Worm (Caenorhabditis elegans) whole organism, L4 larva: Measurements from ENCODE around the gene ZK792.12.

Experiments
- F10B5.3 ChIP-seq: sonication (generic microtip); optimal IDR thresholded peaks from 2 replicates; lab custom pipeline; 2016; ENCODE audit warnings: mild to moderate bottlenecking, missing genetic modification characterization, missing compliant biosample characterization
- T26A8.4 ChIP-seq: fragments of 200-800 bp; sonication (Bioruptor generic); IDR thresholded peaks from 2 replicates; pipeline ENCODE4 v1.3.6; 2022; ENCODE audit warnings: missing genetic modification characterization, missing compliant biosample characterization
- Y105C5A.15 ChIP-seq: fragments of 200-800 bp; sonication (Bioruptor generic); IDR thresholded peaks from 2 replicates; pipeline ENCODE4 v1.3.6; 2022; ENCODE audit warnings: missing genetic modification characterization, missing compliant biosample characterization
- Y48G9A.11 ChIP-seq: fragments of 200-800 bp; sonication (Bioruptor generic); IDR thresholded peaks from 2 replicates; pipeline ENCODE4 v1.3.6; 2022; ENCODE audit warnings: missing genetic modification reagents, missing genetic modification characterization, missing compliant biosample characterization
- Y75B8A.6 ChIP-seq: fragments of 200-800 bp; sonication (Bioruptor generic); IDR thresholded peaks from 2 replicates; pipeline ENCODE4 v1.3.6; 2022; ENCODE audit warnings: missing genetic modification reagents, missing genetic modification characterization, missing compliant biosample characterization
- ZK337.2 ChIP-seq: fragments of 200-800 bp; sonication (Bioruptor generic); IDR thresholded peaks from 2 replicates; pipeline ENCODE4 v1.3.6; 2022; ENCODE audit warnings: missing genetic modification reagents, missing genetic modification characterization, missing compliant biosample characterization
- aha-1 ChIP-seq: fragments of 150-350 bp; peaks from one replicate; lab custom pipeline; 2014; ENCODE audit warnings: missing biosample characterization, missing genetic modification characterization
- ama-1 ChIP-seq: fragments of 150-350 bp; optimal IDR thresholded peaks from 2 replicates; lab custom pipeline; 2014; ENCODE audit warnings: inconsistent platforms, mixed read lengths
- arid-1 ChIP-seq: fragments of 200-800 bp; sonication (Bioruptor generic); conservative IDR thresholded peaks from 2 replicates; pipeline ENCODE4 v1.3.6; 2022; ENCODE audit warnings: missing genetic modification reagents, missing genetic modification characterization, missing compliant biosample characterization
- attf-4 ChIP-seq: sonication (generic microtip); optimal IDR thresholded peaks from 3 replicates; lab custom pipeline; 2017; ENCODE audit warnings: missing biosample characterization, missing genetic modification characterization
- ceh-32 ChIP-seq: sonication (generic microtip); optimal IDR thresholded peaks from 2 replicates; lab custom pipeline; 2016; ENCODE audit warnings: mild to moderate bottlenecking, missing genetic modification characterization, missing compliant biosample characterization; ENCODE audit not compliant: poor library complexity
- ceh-82 ChIP-seq: sonication (generic microtip); optimal IDR thresholded peaks from 2 replicates; lab custom pipeline; 2017; ENCODE audit warnings: missing biosample characterization, missing genetic modification characterization
- ctbp-1 ChIP-seq: fragments of 200-800 bp; sonication (Bioruptor generic); IDR thresholded peaks from 2 replicates; pipeline ENCODE4 v1.3.6; 2022; ENCODE audit warnings: missing genetic modification reagents, missing genetic modification characterization, missing compliant biosample characterization
- daf-8 ChIP-seq: fragments of 200-800 bp; sonication (Bioruptor generic); IDR thresholded peaks from 2 replicates; pipeline ENCODE4 v1.3.6; 2022; ENCODE audit warnings: missing genetic modification characterization, missing compliant biosample characterization
- dmd-6 ChIP-seq: fragments of 200-800 bp; sonication (Bioruptor generic); IDR thresholded peaks from 2 replicates; pipeline ENCODE4 v1.3.6; 2022; ENCODE audit warnings: missing genetic modification reagents, missing genetic modification characterization, missing compliant biosample characterization
- dmd-8 ChIP-seq: fragments of 200-800 bp; sonication (Bioruptor generic); IDR thresholded peaks from 2 replicates; pipeline ENCODE4 v1.3.6; 2022; ENCODE audit warnings: missing genetic modification characterization, missing compliant biosample characterization
- dpl-1 ChIP-seq: fragments of 150-350 bp; optimal IDR thresholded peaks from 2 replicates; lab custom pipeline; 2014; ENCODE audit warnings: missing biosample characterization, missing genetic modification reagents, missing genetic modification characterization
- dve-1 ChIP-seq: sonication (generic microtip); optimal IDR thresholded peaks from 2 replicates; lab custom pipeline; 2017; ENCODE audit warnings: antibody characterized with exemption, mild to moderate bottlenecking, missing genetic modification characterization, missing compliant biosample characterization; ENCODE audit not compliant: insufficient read depth
- egl-27 ChIP-seq: sonication (generic microtip); optimal IDR thresholded peaks from 3 replicates; lab custom pipeline; 2017; ENCODE audit warnings: missing biosample characterization, missing genetic modification reagents, missing genetic modification characterization
- egl-43 ChIP-seq: fragments of 200-800 bp; sonication (Bioruptor generic); IDR thresholded peaks from 2 replicates; pipeline ENCODE4 v1.3.6; 2022; ENCODE audit warnings: missing genetic modification reagents, missing genetic modification characterization, missing compliant biosample characterization
- gei-8 ChIP-seq: fragments of 200-800 bp; sonication (Bioruptor generic); optimal IDR thresholded peaks from 2 replicates; lab custom pipeline; 2018; ENCODE audit warnings: mild to moderate bottlenecking, missing genetic modification characterization, missing compliant biosample characterization
- hif-1 ChIP-seq, 2 experiments: sonication (generic microtip); optimal IDR thresholded peaks; 2 replicates each; lab custom pipeline; 2016 to 2017; ENCODE audit warnings: missing compliant biosample characterization in 2 of 2, missing genetic modification characterization in 2 of 2, missing genetic modification reagents in 2 of 2, missing genotype in 2 of 2, mild to moderate bottlenecking in 1 of 2
- hlh-11 ChIP-seq: fragments of 200-800 bp; sonication (Bioruptor generic); optimal IDR thresholded peaks from 2 replicates; lab custom pipeline; 2018; ENCODE audit warnings: mild to moderate bottlenecking, missing genetic modification characterization, missing compliant biosample characterization
- hmg-1.1 ChIP-seq: fragments of 200-800 bp; sonication (Bioruptor generic); IDR thresholded peaks from 2 replicates; pipeline ENCODE4 v1.3.6; 2022; ENCODE audit warnings: missing genetic modification reagents, missing genetic modification characterization, missing compliant biosample characterization
- lim-7 ChIP-seq: fragments of 200-800 bp; sonication (Bioruptor generic); IDR thresholded peaks from 2 replicates; pipeline ENCODE4 v1.3.6; 2022; ENCODE audit warnings: missing genetic modification characterization, missing compliant biosample characterization
- lin-15B ChIP-seq: fragments of 150-350 bp; sonication (generic microtip); optimal IDR thresholded peaks from 3 replicates; lab custom pipeline; 2014; ENCODE audit warnings: missing biosample characterization, missing genetic modification characterization
- lin-38 ChIP-seq: fragments of 200-800 bp; sonication (Bioruptor generic); IDR thresholded peaks from 2 replicates; pipeline ENCODE4 v1.3.6; 2022; ENCODE audit warnings: missing genetic modification reagents, missing genetic modification characterization, missing compliant biosample characterization
- madf-9 ChIP-seq: fragments of 200-800 bp; sonication (Bioruptor generic); conservative IDR thresholded peaks from 2 replicates; pipeline ENCODE4 v1.3.6; 2022; ENCODE audit warnings: missing genetic modification reagents, missing genetic modification characterization, missing compliant biosample characterization
- mdt-29 ChIP-seq: fragments of 200-800 bp; sonication (Bioruptor generic); IDR thresholded peaks from 2 replicates; pipeline ENCODE4 v1.3.6; 2022; ENCODE audit warnings: missing genetic modification reagents, missing genetic modification characterization, missing compliant biosample characterization
- mes-2 ChIP-seq: sonication (generic microtip); optimal IDR thresholded peaks from 2 replicates; lab custom pipeline; 2016; ENCODE audit warnings: missing genotype, mild to moderate bottlenecking, missing genetic modification characterization, missing compliant biosample characterization; ENCODE audit not compliant: poor library complexity, severe bottlenecking
- nhr-10 ChIP-seq: fragments of 150-350 bp; optimal IDR thresholded peaks from 2 replicates; lab custom pipeline; 2014; ENCODE audit warnings: missing biosample characterization, missing genetic modification characterization
- nhr-102 ChIP-seq: sonication (generic microtip); optimal IDR thresholded peaks from 2 replicates; lab custom pipeline; 2016; ENCODE audit warnings: mild to moderate bottlenecking, missing genetic modification characterization, moderate library complexity, missing compliant biosample characterization
- nhr-111 ChIP-seq: fragments of 200-800 bp; sonication (Bioruptor generic); optimal IDR thresholded peaks from 2 replicates; lab custom pipeline; 2018; ENCODE audit warnings: mild to moderate bottlenecking, missing genetic modification characterization, missing compliant biosample characterization
- nhr-237 ChIP-seq: sonication (generic microtip); optimal IDR thresholded peaks from 2 replicates; lab custom pipeline; 2017; ENCODE audit warnings: missing biosample characterization, missing genetic modification characterization
- nhr-25 ChIP-seq: sonication (generic microtip); optimal IDR thresholded peaks from 2 replicates; lab custom pipeline; 2017; ENCODE audit warnings: missing genetic modification characterization, mild to moderate bottlenecking, missing compliant biosample characterization, antibody characterized with exemption, moderate library complexity, borderline replicate concordance; ENCODE audit not compliant: insufficient read depth
- nhr-28 ChIP-seq: fragments of 150-350 bp; optimal IDR thresholded peaks from 2 replicates; lab custom pipeline; 2014; ENCODE audit warnings: missing biosample characterization, missing genetic modification characterization
- nhr-41 ChIP-seq: fragments of 200-800 bp; sonication (Bioruptor generic); IDR thresholded peaks from 2 replicates; pipeline ENCODE4 v1.3.6; 2022; ENCODE audit warnings: missing genetic modification reagents, missing genetic modification characterization, missing compliant biosample characterization
- nhr-6 ChIP-seq: fragments of 150-350 bp; optimal IDR thresholded peaks from 2 replicates; lab custom pipeline; 2014; ENCODE audit warnings: missing biosample characterization, missing genetic modification characterization
- nhr-77 ChIP-seq: fragments of 150-350 bp; optimal IDR thresholded peaks from 2 replicates; lab custom pipeline; 2014; ENCODE audit warnings: missing biosample characterization, missing genetic modification characterization
- php-3 ChIP-seq: fragments of 200-800 bp; sonication (Bioruptor generic); IDR thresholded peaks from 2 replicates; pipeline ENCODE4 v1.3.6; 2022; ENCODE audit warnings: missing genetic modification reagents, missing genetic modification characterization, missing compliant biosample characterization
- sdz-12 ChIP-seq: fragments of 200-800 bp; sonication (Bioruptor generic); optimal IDR thresholded peaks from 2 replicates; lab custom pipeline; 2018; ENCODE audit warnings: mild to moderate bottlenecking, missing genetic modification characterization, missing compliant biosample characterization
- snpc-1.2 ChIP-seq: fragments of 200-800 bp; sonication (Bioruptor generic); IDR thresholded peaks from 2 replicates; pipeline ENCODE4 v1.3.6; 2022; ENCODE audit warnings: missing genetic modification reagents, missing genetic modification characterization, missing compliant biosample characterization
- unc-130 ChIP-seq: sonication (generic microtip); optimal IDR thresholded peaks from 2 replicates; lab custom pipeline; 2016; ENCODE audit warnings: missing genetic modification reagents, missing genetic modification characterization, missing compliant biosample characterization
- unc-62 ChIP-seq, 3 experiments: fragments of 150-350 bp in 1 of 3; sonication (generic microtip); optimal IDR thresholded peaks in 2 of 3; peaks in 1 of 3; 1 replicate in 1 of 3; 2 replicates in 2 of 3; lab custom pipeline; 2014 to 2017; ENCODE audit warnings: missing biosample characterization in 3 of 3, missing genetic modification characterization in 3 of 3, missing genetic modification reagents in 3 of 3, missing genotype in 1 of 3
- vab-7 ChIP-seq: fragments of 200-800 bp; sonication (Bioruptor generic); IDR thresholded peaks from 2 replicates; pipeline ENCODE4 v1.3.6; 2022; ENCODE audit warnings: missing genetic modification reagents, missing genetic modification characterization, missing compliant biosample characterization
- zag-1 ChIP-seq: fragments of 150-350 bp; optimal IDR thresholded peaks from 2 replicates; lab custom pipeline; 2014; ENCODE audit warnings: missing biosample characterization, missing genetic modification characterization
- zfp-3 ChIP-seq: fragments of 200-800 bp; sonication (Bioruptor generic); conservative IDR thresholded peaks from 2 replicates; pipeline ENCODE4 v1.3.6; 2022; ENCODE audit warnings: missing genetic modification reagents, missing genetic modification characterization, missing compliant biosample characterization
- ztf-7 ChIP-seq: fragments of 150-350 bp; optimal IDR thresholded peaks from 2 replicates; lab custom pipeline; 2014; ENCODE audit warnings: missing biosample characterization, missing genetic modification characterization

Gene ZK792.12

ce11 chrIV:11692071-11692673 is 1.4 kb upstream of the ZK792.12 start (continued):
- no peak for TF ChIP-seq php-3 (GFP tag; lab: Robert Waterston, UW)
- TF ChIP-seq arid-1 (GFP tag; lab: Robert Waterston, UW) = no peak
- TF ChIP-seq ama-1 (lab: Kevin White, UChicago) = no peak
- 0 out of 2 replicates have a peak, but pooled peaks have one; percentile 56 for TF ChIP-seq ctbp-1 (GFP tag; lab: Robert Waterston, UW)
- peak; percentile 79 for TF ChIP-seq nhr-25 (tag; lab: Kevin White, UChicago)
- TF ChIP-seq aha-1 (tag; lab: Kevin White, UChicago) = peak; percentile 95
- no peak for TF ChIP-seq daf-8 (GFP tag; lab: Robert Waterston, UW)
- no peak for TF ChIP-seq sdz-12 (GFP tag; lab: Kevin White, UChicago)
- TF ChIP-seq gei-8 = no peak
- peak; percentile 39; the same call in 1 of the 2 replicates for TF ChIP-seq madf-9 (GFP tag; lab: Robert Waterston, UW)
- peak; percentile 58; the same call in 1 of the 2 replicates for TF ChIP-seq nhr-41 (GFP tag; lab: Robert Waterston, UW)
- TF ChIP-seq mdt-29 (GFP tag; lab: Robert Waterston, UW) = no peak
- TF ChIP-seq Y105C5A.15 (GFP tag; lab: Robert Waterston, UW) = no peak
- peak; percentile 86 for TF ChIP-seq dmd-6 (GFP tag; lab: Robert Waterston, UW)
- TF ChIP-seq hlh-11 = peak; percentile 98
- peak; percentile 96 for TF ChIP-seq nhr-28 (tag; lab: Kevin White, UChicago)
- TF ChIP-seq ztf-7 = no peak
- no peak for TF ChIP-seq lin-15B (tag; lab: Kevin White, UChicago)
- no peak for TF ChIP-seq vab-7 (GFP tag; lab: Robert Waterston, UW)
- no peak for TF ChIP-seq egl-27 (tag; lab: Kevin White, UChicago)
- peak; percentile 85 for TF ChIP-seq hmg-1.1
- no peak for TF ChIP-seq unc-130 (GFP tag; lab: Kevin White, UChicago)
- TF ChIP-seq nhr-6 (tag; lab: Kevin White, UChicago) = peak; percentile 85
- no peak for TF ChIP-seq nhr-111
- TF ChIP-seq nhr-77 (tag; lab: Kevin White, UChicago) = peak; percentile 90
- TF ChIP-seq unc-62 (GFP tag; optimal IDR thresholded peaks at IDR 0.05 in 1 of 2; lab: Kevin White, UChicago) = peak; percentile 48 to 99
- TF ChIP-seq unc-62 (tag; optimal IDR thresholded peaks at IDR 0.05; lab: Kevin White, UChicago) = no peak

- TF ChIP-seq hmg-1.1 (no peak), zag-1 (no peak), nhr-41 (GFP tag; lab: Robert Waterston, UW) (no peak), madf-9 (GFP tag; lab: Robert Waterston, UW) (no peak), nhr-237 (tag; lab: Kevin White, UChicago) (no peak), T26A8.4 (no peak), dve-1 (tag; lab: Kevin White, UChicago) (no peak), ZK337.2 (GFP tag; lab: Robert Waterston, UW) (no peak), egl-43 (GFP tag; lab: Robert Waterston, UW) (no peak), ceh-32 (tag; lab: Kevin White, UChicago) (no peak), Y48G9A.11 (GFP tag; lab: Robert Waterston, UW) (no peak), ceh-82 (no peak), attf-4 (no peak), dpl-1 (GFP tag; lab: Kevin White, UChicago) (no peak)
These were observed 550 bp downstream of the ZK792.12 start, which contains the start of gene ZK792.7 for ce11 chrIV:11694143-11694542. Gene ZK792.7 (plus strand): TSS chrIV:11694443.

DNA sequence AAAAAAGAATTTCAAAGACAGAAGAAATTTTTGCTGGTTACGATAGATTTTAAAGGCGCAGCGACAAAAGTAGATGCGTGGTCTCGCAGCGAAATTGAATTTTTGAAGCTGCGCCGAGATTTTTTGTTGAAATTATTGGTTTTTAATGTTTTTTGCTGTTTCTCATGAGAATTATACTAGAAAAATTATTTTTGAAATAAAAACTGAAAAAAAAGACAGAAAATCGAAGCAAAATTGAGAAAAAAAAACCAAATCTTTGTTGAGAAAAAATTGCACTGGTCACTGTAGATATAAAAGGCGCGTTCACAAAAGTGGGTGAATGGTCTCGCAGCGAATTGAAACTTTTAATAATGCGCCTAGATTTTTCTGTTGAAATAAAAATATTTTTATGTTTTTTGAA is 2.0 kb downstream of the ZK792.12 start:
- no peak for TF ChIP-seq hif-1 (tag; optimal IDR thresholded peaks at IDR 0.05; lab: Kevin White, UChicago)
- peak; percentile 28 for TF ChIP-seq aha-1 (tag; lab: Kevin White, UChicago)
- TF ChIP-seq F10B5.3 (tag; lab: Kevin White, UChicago) = no peak
- no peak for TF ChIP-seq Y75B8A.6 (GFP tag; lab: Robert Waterston, UW)
- no peak for TF ChIP-seq lin-15B (tag; lab: Kevin White, UChicago)
- TF ChIP-seq zfp-3 (GFP tag; lab: Robert Waterston, UW) = no peak
- no peak for TF ChIP-seq sdz-12 (GFP tag; lab: Kevin White, UChicago)
- no peak for TF ChIP-seq attf-4
- no peak for TF ChIP-seq dmd-8
- TF ChIP-seq snpc-1.2 = peak; percentile 60; the same call in 1 of the 2 replicates
- no peak for TF ChIP-seq mes-2
- peak; percentile 31; the same call in 1 of the 2 replicates for TF ChIP-seq lin-38 (GFP tag; lab: Robert Waterston, UW)
- no peak for TF ChIP-seq nhr-10 (tag; lab: Kevin White, UChicago)
- TF ChIP-seq lim-7 (GFP tag; lab: Robert Waterston, UW) = no peak
- TF ChIP-seq nhr-102 = no peak
